Fruit fly (Drosophila melanogaster): ENCODE measurements around the gene Cand1.
A peak's percentile ranks its signal among the peaks of the same experiment; 100 is the strongest.

Gene Cand1

DNA sequence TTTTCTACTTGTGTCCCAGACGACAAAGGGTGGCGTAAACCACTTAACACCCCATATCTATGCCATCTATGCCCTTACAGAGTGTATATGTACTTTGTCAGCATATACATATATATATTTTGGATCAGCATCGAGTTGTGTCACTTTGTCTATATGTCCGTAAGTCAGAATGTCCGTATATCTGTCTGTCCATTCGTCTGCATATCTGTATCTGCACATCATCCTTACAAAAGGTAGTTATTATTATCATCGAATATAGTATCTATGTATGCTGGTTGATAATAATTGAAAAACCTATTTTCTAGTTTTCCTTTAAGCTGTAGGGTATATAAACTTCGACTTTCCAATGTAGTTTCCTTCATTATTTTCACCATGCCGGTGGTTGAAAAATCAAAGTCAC lies 11.4 kb downstream of the Cand1 start:
- TF ChIP-seq ovo (GFP tag; optimal IDR thresholded peaks at IDR 0.05) (no peak), kay (GFP tag; ENCODE audit: borderline replicate concordance) (no peak), CG5204 (GFP tag; optimal IDR thresholded peaks at IDR 0.05) (no peak), Crg-1 (GFP tag; optimal IDR thresholded peaks at IDR 0.05) (no peak), CG33017 (tag; optimal IDR thresholded peaks at IDR 0.05) (no peak), CG1620 (GFP tag; optimal IDR thresholded peaks at IDR 0.05) (no peak), CG14711 (tag; optimal IDR thresholded peaks at IDR 0.05) (no peak), bab1 (GFP tag; optimal IDR thresholded peaks at IDR 0.05) (no peak), cnc (optimal IDR thresholded peaks at IDR 0.05) (no peak), toe (GFP tag; optimal IDR thresholded peaks at IDR 0.05) (no peak)

DNA sequence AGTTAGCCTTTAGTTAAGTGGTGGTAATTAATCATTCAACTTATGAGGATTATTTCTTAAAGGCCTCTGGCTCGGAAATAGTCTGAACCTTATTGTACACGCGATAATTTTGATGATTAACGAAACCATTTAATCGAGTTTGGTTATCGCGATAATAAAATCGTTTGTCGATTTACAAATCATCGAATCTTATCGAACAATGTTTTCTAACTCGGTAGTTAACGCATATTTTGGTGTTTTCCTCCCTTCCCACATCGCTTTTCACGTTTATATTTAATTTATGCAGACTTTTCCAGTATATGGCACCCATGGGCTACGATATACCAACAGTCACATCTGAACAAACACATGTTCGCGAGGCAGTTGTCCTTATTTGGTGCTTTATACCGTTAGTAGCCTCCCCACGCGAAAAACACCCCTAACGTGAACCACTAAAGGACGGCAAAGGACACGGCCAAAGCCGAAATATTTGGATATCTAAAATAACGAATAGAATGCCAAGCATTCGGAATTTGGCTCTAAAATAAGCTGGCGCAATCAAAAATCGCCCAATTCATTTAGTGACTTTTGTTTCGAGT lies 18.4 kb downstream of the Cand1 start, which contains the start of gene Frmd5:
Frmd5 (plus strand) TSS at position 414 of the 578 bp plus-strand sequence.
- TF ChIP-seq CG11617 (GFP tag; optimal IDR thresholded peaks at IDR 0.05) (no peak), toe (GFP tag; optimal IDR thresholded peaks at IDR 0.05) (no peak), CG7101 (tag; optimal IDR thresholded peaks at IDR 0.05) (no peak), Crg-1 (GFP tag; optimal IDR thresholded peaks at IDR 0.05) (no peak), kay (GFP tag; ENCODE audit: borderline replicate concordance) (no peak), ovo (GFP tag; optimal IDR thresholded peaks at IDR 0.05) (no peak), pad (GFP tag; optimal IDR thresholded peaks at IDR 0.05) (no peak), cnc (optimal IDR thresholded peaks at IDR 0.05) (no peak), cic (GFP tag; optimal IDR thresholded peaks at IDR 0.05) (no peak)

DNA sequence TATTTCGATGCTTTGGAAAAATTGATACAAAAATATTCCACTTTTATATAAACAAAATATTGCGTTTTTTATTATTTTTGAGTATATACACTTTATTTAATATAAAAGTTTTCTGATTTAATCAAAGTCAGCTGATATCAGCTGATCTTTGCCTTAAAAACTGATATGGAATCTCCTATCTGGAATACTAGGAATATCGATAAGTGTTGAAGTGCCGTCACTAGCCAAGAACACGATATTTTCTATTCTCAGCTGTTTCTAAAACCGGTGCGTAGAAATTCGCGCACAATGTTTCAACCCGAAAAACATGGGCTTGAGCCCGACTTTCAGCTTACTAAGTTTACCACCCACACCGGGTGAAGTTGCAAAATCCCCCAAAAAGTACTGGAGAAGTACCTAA lies 20.0 kb downstream of the Cand1 start, which contains the start of gene Sps2:
Sps2 (plus strand) TSS at position 124 of the 400 bp plus-strand sequence.
- TF ChIP-seq CG33017 (tag; optimal IDR thresholded peaks at IDR 0.05) (no peak), CG5204 (GFP tag; optimal IDR thresholded peaks at IDR 0.05) (no peak), toe (GFP tag; optimal IDR thresholded peaks at IDR 0.05) (no peak), Mnt (GFP tag; optimal IDR thresholded peaks at IDR 0.05) (peak; percentile 22), bab1 (GFP tag; optimal IDR thresholded peaks at IDR 0.05) (peak; percentile 69), kay (GFP tag; ENCODE audit: borderline replicate concordance) (no peak), CG7045 (GFP tag; optimal IDR thresholded peaks at IDR 0.05) (no peak), CG7101 (tag; optimal IDR thresholded peaks at IDR 0.05) (peak; percentile 15), Hr96 (GFP tag; optimal IDR thresholded peaks at IDR 0.05) (no peak), CG12768 (GFP tag; optimal IDR thresholded peaks at IDR 0.05) (no peak), pad (GFP tag; optimal IDR thresholded peaks at IDR 0.05) (no peak), cic (GFP tag; optimal IDR thresholded peaks at IDR 0.05) (peak; percentile 16), CG1620 (GFP tag; optimal IDR thresholded peaks at IDR 0.05) (no peak), Crg-1 (GFP tag; optimal IDR thresholded peaks at IDR 0.05) (no peak), CG14711 (tag; optimal IDR thresholded peaks at IDR 0.05) (peak; percentile 12), CG11617 (GFP tag; optimal IDR thresholded peaks at IDR 0.05) (peak; percentile 19), ovo (GFP tag; optimal IDR thresholded peaks at IDR 0.05) (no peak), tj (GFP tag; optimal IDR thresholded peaks at IDR 0.05) (peak; percentile 25), cnc (optimal IDR thresholded peaks at IDR 0.05) (no peak)

DNA sequence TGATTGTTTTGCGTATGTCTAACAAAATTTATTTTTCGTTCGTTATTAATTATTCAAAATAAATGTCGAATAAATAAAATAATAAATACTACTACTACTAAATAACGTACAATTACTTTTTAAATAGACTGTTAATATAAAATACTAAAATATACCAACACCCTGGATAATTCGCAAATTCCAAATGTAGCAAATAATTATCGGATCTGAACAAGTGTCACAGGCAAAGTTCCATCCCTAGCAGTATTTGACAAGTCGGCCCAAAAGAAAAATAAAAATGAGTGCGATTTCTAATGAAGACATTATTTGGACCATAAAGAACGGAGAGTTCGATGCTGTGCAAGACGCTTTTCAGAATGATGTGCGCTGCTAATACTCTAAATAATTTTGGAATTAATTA lies 21.1 kb downstream of the Cand1 start, which contains the start of gene CG31715:
CG31715 (plus strand) TSS at position 212 of the 400 bp plus-strand sequence.
- TF ChIP-seq Mnt (GFP tag; optimal IDR thresholded peaks at IDR 0.05) (peak; percentile 5), ovo (GFP tag; optimal IDR thresholded peaks at IDR 0.05) (no peak), toe (GFP tag; optimal IDR thresholded peaks at IDR 0.05) (no peak), cnc (optimal IDR thresholded peaks at IDR 0.05) (no peak), CG33017 (tag; optimal IDR thresholded peaks at IDR 0.05) (peak; percentile 5), CG5204 (GFP tag; optimal IDR thresholded peaks at IDR 0.05) (no peak), cic (GFP tag; optimal IDR thresholded peaks at IDR 0.05) (no peak), CG12768 (GFP tag; optimal IDR thresholded peaks at IDR 0.05) (no peak), CG14711 (tag; optimal IDR thresholded peaks at IDR 0.05) (peak; percentile 20), Clk (GFP tag; optimal IDR thresholded peaks at IDR 0.05) (no peak), CG11617 (GFP tag; optimal IDR thresholded peaks at IDR 0.05) (peak; percentile 11), bab1 (GFP tag; optimal IDR thresholded peaks at IDR 0.05) (peak; percentile 62), CG7101 (tag; optimal IDR thresholded peaks at IDR 0.05) (peak; percentile 40), tj (GFP tag; optimal IDR thresholded peaks at IDR 0.05) (peak; percentile 11), kay (GFP tag; ENCODE audit: borderline replicate concordance) (peak; percentile 66)

DNA sequence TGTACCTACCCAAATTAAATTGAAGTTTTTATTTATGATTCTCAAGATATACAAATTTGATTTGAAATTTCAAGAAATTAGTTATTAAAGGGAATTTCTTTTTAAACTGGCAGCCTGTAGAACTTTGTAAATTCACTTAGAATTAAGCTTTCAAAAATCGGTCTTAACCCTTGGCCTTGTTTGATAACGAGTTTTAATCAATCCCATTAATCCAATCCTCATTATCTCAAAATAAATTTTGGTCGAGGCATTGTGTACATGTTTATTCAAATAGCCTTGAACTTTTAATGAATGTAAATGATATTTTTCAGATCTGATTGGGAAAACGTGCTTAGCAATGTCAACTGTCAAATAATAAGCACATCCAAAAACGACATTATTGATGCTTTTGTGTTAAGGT lies 22.7 kb downstream of the Cand1 start:
- no peak for TF ChIP-seq tj (GFP tag; optimal IDR thresholded peaks at IDR 0.05)
- TF ChIP-seq kay (GFP tag; ENCODE audit: borderline replicate concordance), result peak; percentile 72
- no peak for TF ChIP-seq CG12768 (GFP tag; optimal IDR thresholded peaks at IDR 0.05)
- TF ChIP-seq pad (GFP tag; optimal IDR thresholded peaks at IDR 0.05), result no peak
- no peak for TF ChIP-seq Crg-1 (GFP tag; optimal IDR thresholded peaks at IDR 0.05)
- no peak for TF ChIP-seq CG7101 (tag; optimal IDR thresholded peaks at IDR 0.05)
- no peak for TF ChIP-seq Hr96 (GFP tag; optimal IDR thresholded peaks at IDR 0.05)

DNA sequence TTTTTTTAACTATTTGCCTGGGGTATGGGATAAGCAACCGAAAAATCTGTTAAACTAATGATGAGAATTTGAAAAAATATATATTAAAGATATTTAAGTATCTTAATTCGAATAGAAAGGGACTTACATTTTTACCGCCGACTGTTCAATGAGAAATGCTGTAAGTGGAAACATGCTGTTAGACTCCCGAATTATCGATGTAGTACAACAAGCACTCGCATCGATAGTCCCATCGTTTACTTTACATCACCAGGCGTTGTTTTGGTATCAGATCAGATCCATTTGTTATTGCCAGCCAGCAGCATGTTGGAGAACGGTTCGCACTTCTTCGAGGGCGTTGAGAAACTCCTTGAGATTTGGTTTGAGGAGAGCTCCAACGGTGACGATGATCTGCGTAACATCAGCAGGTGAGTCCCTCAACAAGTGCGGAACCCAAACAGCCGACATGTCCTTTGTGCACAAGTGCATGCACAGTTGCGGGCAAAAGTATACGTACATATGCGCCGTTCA lies 23.2 kb downstream of the Cand1 start, which contains the start of gene SamDC:
SamDC (plus strand) TSS at position 246 of the 510 bp plus-strand sequence.
- TF ChIP-seq cic (GFP tag; optimal IDR thresholded peaks at IDR 0.05) (peak; percentile 31), CG11617 (GFP tag; optimal IDR thresholded peaks at IDR 0.05) (peak; percentile 15), CG1620 (GFP tag; optimal IDR thresholded peaks at IDR 0.05) (peak; percentile 18), pad (GFP tag; optimal IDR thresholded peaks at IDR 0.05) (peak; percentile 12), Hr96 (GFP tag; optimal IDR thresholded peaks at IDR 0.05) (no peak), CG14711 (tag; optimal IDR thresholded peaks at IDR 0.05) (no peak), bab1 (GFP tag; optimal IDR thresholded peaks at IDR 0.05) (peak; percentile 63), CG7101 (tag; optimal IDR thresholded peaks at IDR 0.05) (peak; percentile 35), Mnt (GFP tag; optimal IDR thresholded peaks at IDR 0.05) (peak; percentile 44)
